Worm (Caenorhabditis elegans) whole organism, L1 larva: ENCODE data around the gene F10E9.5.

Experiments
- C16A3.4 ChIP-seq: fragments of 150-350 bp; optimal IDR thresholded peaks from 2 replicates; lab custom pipeline; 2014; ENCODE audit warnings: missing biosample characterization, missing genetic modification characterization
- C34B4.2 ChIP-seq: sonication (generic microtip); optimal IDR thresholded peaks from 2 replicates; lab custom pipeline; 2017; ENCODE audit warnings: mild to moderate bottlenecking, missing genetic modification characterization, missing compliant biosample characterization
- Y116A8C.19 ChIP-seq: sonication (generic microtip); optimal IDR thresholded peaks from 2 replicates; lab custom pipeline; 2016; ENCODE audit warnings: missing compliant biosample characterization, missing genetic modification characterization, borderline replicate concordance
- aha-1 ChIP-seq: fragments of 150-350 bp; optimal IDR thresholded peaks from 2 replicates; lab custom pipeline; 2014; ENCODE audit warnings: missing biosample characterization, missing genetic modification characterization
- ama-1 ChIP-seq: fragments of 150-350 bp; optimal IDR thresholded peaks from 2 replicates; lab custom pipeline; 2014
- blmp-1 ChIP-seq: fragments of 150-350 bp; optimal IDR thresholded peaks from 2 replicates; lab custom pipeline; 2014; ENCODE audit warnings: missing biosample characterization, missing genetic modification characterization
- ceh-63 ChIP-seq: fragments of 200-800 bp; sonication (Bioruptor generic); optimal IDR thresholded peaks from 2 replicates; lab custom pipeline; 2018; ENCODE audit warnings: mild to moderate bottlenecking, missing genetic modification characterization, missing compliant biosample characterization
- ceh-8 ChIP-seq: fragments of 200-800 bp; sonication (Bioruptor generic); optimal IDR thresholded peaks from 2 replicates; lab custom pipeline; 2018; ENCODE audit warnings: mild to moderate bottlenecking, missing genetic modification characterization, moderate library complexity, missing compliant biosample characterization
- ceh-82 ChIP-seq, 3 experiments: fragments of 150-350 bp in 1 of 3; sonication (generic microtip) in 2 of 3; optimal IDR thresholded peaks; 2 replicates each; lab custom pipeline; 2014 to 2017; ENCODE audit warnings: missing biosample characterization in 3 of 3, missing genetic modification characterization in 3 of 3
- dpl-1 ChIP-seq, 3 experiments: fragments of 150-350 bp in 2 of 3; sonication (generic microtip) in 1 of 3; optimal IDR thresholded peaks; 2 replicates each; lab custom pipeline; 2014 to 2017; ENCODE audit warnings: missing biosample characterization in 3 of 3, missing genetic modification characterization in 3 of 3, missing genetic modification reagents in 3 of 3
- efl-1 ChIP-seq, 4 experiments: fragments of 150-350 bp; optimal IDR thresholded peaks in 3 of 4; peaks in 1 of 4; 1 replicate in 1 of 4; 2 replicates in 3 of 4; lab custom pipeline; 2014; ENCODE audit warnings: missing biosample characterization in 2 of 4, missing genetic modification characterization in 2 of 4, missing genetic modification reagents in 2 of 4
- efl-3 ChIP-seq: fragments of 200-800 bp; sonication (Bioruptor generic); optimal IDR thresholded peaks from 2 replicates; lab custom pipeline; 2018; ENCODE audit warnings: mild to moderate bottlenecking, missing genetic modification characterization, missing compliant biosample characterization
- elt-3 ChIP-seq, 6 experiments: fragments of 150-350 bp in 1 of 6; sonication (generic microtip); optimal IDR thresholded peaks; 2 replicates each; lab custom pipeline; 2017 to 2018; ENCODE audit warnings: missing biosample characterization in 6 of 6, missing genetic modification characterization in 6 of 6, inconsistent platforms in 1 of 6
- ets-5 ChIP-seq: fragments of 200-800 bp; sonication (Bioruptor generic); IDR thresholded peaks from 2 replicates; pipeline ENCODE4 v1.3.6; 2022; ENCODE audit warnings: missing genetic modification characterization, missing compliant biosample characterization
- fkh-10 ChIP-seq: sonication (generic microtip); optimal IDR thresholded peaks from 2 replicates; lab custom pipeline; 2017; ENCODE audit warnings: missing biosample characterization, missing genetic modification reagents, missing genetic modification characterization
- fkh-4 ChIP-seq: sonication (generic microtip); optimal IDR thresholded peaks from 2 replicates; lab custom pipeline; 2016; ENCODE audit warnings: missing compliant biosample characterization, missing genetic modification characterization, borderline replicate concordance
- fkh-8 ChIP-seq: sonication (generic microtip); optimal IDR thresholded peaks from 2 replicates; lab custom pipeline; 2016; ENCODE audit warnings: mild to moderate bottlenecking, missing genetic modification characterization, missing compliant biosample characterization
- fos-1 ChIP-seq: fragments of 150-350 bp; optimal IDR thresholded peaks from 2 replicates; lab custom pipeline; 2014; ENCODE audit warnings: missing biosample characterization, missing genetic modification characterization
- grh-1 ChIP-seq: fragments of 200-800 bp; sonication (Bioruptor generic); IDR thresholded peaks from 2 replicates; pipeline ENCODE4 v1.3.6; 2022; ENCODE audit warnings: missing genetic modification reagents, missing genetic modification characterization, missing compliant biosample characterization
- hlh-17 ChIP-seq: fragments of 200-800 bp; sonication (Bioruptor generic); optimal IDR thresholded peaks from 2 replicates; lab custom pipeline; 2018; ENCODE audit warnings: missing genetic modification characterization, mild to moderate bottlenecking, missing compliant biosample characterization, moderate library complexity, borderline replicate concordance
- irx-1 ChIP-seq: sonication (generic microtip); optimal IDR thresholded peaks from 2 replicates; lab custom pipeline; 2016; ENCODE audit warnings: missing genetic modification characterization, missing compliant biosample characterization
- lin-13 ChIP-seq: fragments of 150-350 bp; optimal IDR thresholded peaks from 2 replicates; lab custom pipeline; 2014; ENCODE audit warnings: missing biosample characterization, missing genetic modification reagents, missing genetic modification characterization
- lin-15B ChIP-seq: fragments of 150-350 bp; sonication (generic microtip); optimal IDR thresholded peaks from 3 replicates; lab custom pipeline; 2014; ENCODE audit warnings: missing biosample characterization, missing genetic modification characterization
- lin-35 ChIP-seq, 2 experiments: fragments of 150-350 bp; optimal IDR thresholded peaks; 2 replicates each; lab custom pipeline; 2014; ENCODE audit warnings: missing biosample characterization in 2 of 2, missing genetic modification characterization in 2 of 2, missing genetic modification reagents in 2 of 2
- lin-39 ChIP-seq: fragments of 150-350 bp; optimal IDR thresholded peaks from 2 replicates; lab custom pipeline; 2014; ENCODE audit warnings: missing biosample characterization, missing genetic modification reagents, missing genetic modification characterization
- mef-2 ChIP-seq: fragments of 150-350 bp; optimal IDR thresholded peaks from 2 replicates; lab custom pipeline; 2014; ENCODE audit warnings: missing biosample characterization, missing genetic modification characterization
- nhr-11 ChIP-seq: fragments of 150-350 bp; optimal IDR thresholded peaks from 2 replicates; lab custom pipeline; 2014; ENCODE audit warnings: missing biosample characterization, missing genetic modification characterization
- nhr-12 ChIP-seq: sonication (generic microtip); optimal IDR thresholded peaks from 2 replicates; lab custom pipeline; 2017; ENCODE audit warnings: missing biosample characterization, missing genetic modification characterization
- nhr-20 ChIP-seq: sonication (generic microtip); optimal IDR thresholded peaks from 2 replicates; lab custom pipeline; 2016; ENCODE audit warnings: mild to moderate bottlenecking, missing genetic modification characterization, missing compliant biosample characterization
- nhr-28 ChIP-seq: fragments of 150-350 bp; optimal IDR thresholded peaks from 2 replicates; lab custom pipeline; 2014; ENCODE audit warnings: missing biosample characterization, missing genetic modification characterization
- nhr-84 ChIP-seq: sonication (generic microtip); optimal IDR thresholded peaks from 2 replicates; lab custom pipeline; 2017; ENCODE audit warnings: missing biosample characterization, missing genetic modification characterization
- nhr-85 ChIP-seq: sonication (generic microtip); peaks from one replicate; lab custom pipeline; 2016; ENCODE audit warnings: missing genetic modification characterization, inconsistent platforms, missing compliant biosample characterization
- nhr-90 ChIP-seq: sonication (generic microtip); optimal IDR thresholded peaks from 2 replicates; lab custom pipeline; 2016; ENCODE audit warnings: mild to moderate bottlenecking, missing genetic modification characterization, missing compliant biosample characterization; ENCODE audit not compliant: poor library complexity
- pqm-1 ChIP-seq: sonication (generic microtip); optimal IDR thresholded peaks from 3 replicates; lab custom pipeline; 2017; ENCODE audit warnings: missing biosample characterization, missing genetic modification characterization
- skn-1 ChIP-seq: fragments of 150-350 bp; optimal IDR thresholded peaks from 2 replicates; lab custom pipeline; 2014; ENCODE audit warnings: missing biosample characterization, missing genetic modification characterization
- sup-37 ChIP-seq: fragments of 200-800 bp; sonication (Bioruptor generic); optimal IDR thresholded peaks from 2 replicates; lab custom pipeline; 2018; ENCODE audit warnings: mild to moderate bottlenecking, missing genetic modification characterization, missing compliant biosample characterization
- tlp-1 ChIP-seq: fragments of 150-350 bp; optimal IDR thresholded peaks from 2 replicates; lab custom pipeline; 2014; ENCODE audit warnings: missing biosample characterization, missing genetic modification characterization
- unc-30 ChIP-seq: sonication (generic microtip); optimal IDR thresholded peaks from 2 replicates; lab custom pipeline; 2017; ENCODE audit warnings: missing biosample characterization, missing genetic modification characterization
- unc-86 ChIP-seq: sonication (generic microtip); optimal IDR thresholded peaks from 2 replicates; lab custom pipeline; 2016; ENCODE audit warnings: missing genetic modification characterization, missing compliant biosample characterization
- unc-98 ChIP-seq: fragments of 200-800 bp; sonication (Bioruptor generic); IDR thresholded peaks from 2 replicates; pipeline ENCODE4 v1.3.6; 2022; ENCODE audit warnings: missing genetic modification characterization, missing compliant biosample characterization
- zag-1 ChIP-seq: fragments of 150-350 bp; optimal IDR thresholded peaks from 2 replicates; lab custom pipeline; 2014; ENCODE audit warnings: missing biosample characterization, missing genetic modification characterization
- zip-4 ChIP-seq: fragments of 200-800 bp; sonication (Bioruptor generic); optimal IDR thresholded peaks from 2 replicates; lab custom pipeline; 2018; ENCODE audit warnings: mild to moderate bottlenecking, missing genetic modification characterization, moderate library complexity, missing compliant biosample characterization
- ztf-11 ChIP-seq, 2 experiments: sonication (generic microtip); optimal IDR thresholded peaks; 2 replicates each; lab custom pipeline; 2016 to 2017; ENCODE audit warnings: missing genetic modification characterization in 2 of 2, missing biosample characterization in 1 of 2, missing compliant biosample characterization in 1 of 2
- ztf-4 ChIP-seq: fragments of 150-350 bp; optimal IDR thresholded peaks from 2 replicates; lab custom pipeline; 2014; ENCODE audit warnings: missing biosample characterization, missing genetic modification characterization

Gene F10E9.5

ce11 chrIII:8319100-8319499, 11.7 kb downstream of the F10E9.5 start, which contains the start of gene F10E9.11 (continued):
- peak; percentile 48 for TF ChIP-seq zip-4 (GFP tag; lab: Kevin White, UChicago)
- peak; percentile 96 for TF ChIP-seq fkh-4 (tag; lab: Kevin White, UChicago)
- TF ChIP-seq C34B4.2 (tag; lab: Kevin White, UChicago): no peak
- TF ChIP-seq lin-39 (tag; lab: Kevin White, UChicago): peak; percentile 49
- TF ChIP-seq unc-30 (tag; lab: Kevin White, UChicago): no peak
- TF ChIP-seq lin-15B (tag; lab: Kevin White, UChicago): no peak
- no peak for TF ChIP-seq tlp-1
- TF ChIP-seq fos-1 (tag; lab: Kevin White, UChicago): peak; percentile 30
- peak; percentile 86 for TF ChIP-seq fkh-8 (tag; lab: Kevin White, UChicago)
- peak; percentile 76 for TF ChIP-seq unc-98 (GFP tag; lab: Robert Waterston, UW)
- peak; percentile 57 for TF ChIP-seq ztf-4 (tag; lab: Kevin White, UChicago)
- peak; percentile 76 for TF ChIP-seq skn-1
- no peak; the same call in 1 of the 2 replicates for TF ChIP-seq grh-1 (GFP tag; lab: Robert Waterston, UW)
- peak; percentile 62 for TF ChIP-seq ama-1
- TF ChIP-seq zag-1 (tag; lab: Kevin White, UChicago): no peak
- TF ChIP-seq efl-1 (optimal IDR thresholded peaks at IDR 0.05; lab: Kevin White, UChicago): peak; percentile 97 to 99
- TF ChIP-seq efl-1 (GFP tag; optimal IDR thresholded peaks at IDR 0.05 in 1 of 2; lab: Kevin White, UChicago): peak; percentile 96 to 99
- TF ChIP-seq dpl-1 (GFP tag; optimal IDR thresholded peaks at IDR 0.05; lab: Kevin White, UChicago): peak; percentile 96
- TF ChIP-seq elt-3 (tag; optimal IDR thresholded peaks at IDR 0.05; lab: Kevin White, UChicago): peak in 3 of 6 experiments; percentile 25 to 52 (median 28)
- peak; percentile 45 for TF ChIP-seq ceh-8 (GFP tag; lab: Kevin White, UChicago)
- no peak for TF ChIP-seq efl-3 (GFP tag; lab: Kevin White, UChicago)
- peak; percentile 75 for TF ChIP-seq lin-13 (GFP tag; lab: Kevin White, UChicago)
- TF ChIP-seq blmp-1 (tag; lab: Kevin White, UChicago): peak; percentile 69
- TF ChIP-seq irx-1 (tag; lab: Kevin White, UChicago): peak; percentile 91
- no peak for TF ChIP-seq nhr-11 (tag; lab: Kevin White, UChicago)
- peak; percentile 71 to 77 (median 74) for TF ChIP-seq ceh-82 (tag; optimal IDR thresholded peaks at IDR 0.05; lab: Kevin White, UChicago)
- TF ChIP-seq nhr-20: peak; percentile 86
- TF ChIP-seq Y116A8C.19 (tag; lab: Kevin White, UChicago): peak; percentile 57
- peak in 1 of 2 experiments; percentile 91 for TF ChIP-seq ztf-11 (tag; optimal IDR thresholded peaks at IDR 0.05; lab: Kevin White, UChicago)
- peak; percentile 26 for TF ChIP-seq fkh-10
- TF ChIP-seq mef-2: no peak
- TF ChIP-seq pqm-1 (tag; lab: Kevin White, UChicago): no peak
- no peak for TF ChIP-seq nhr-84 (tag; lab: Kevin White, UChicago)
- peak; percentile 98 for TF ChIP-seq lin-35 (GFP tag; optimal IDR thresholded peaks at IDR 0.05; lab: Kevin White, UChicago)
- no peak for TF ChIP-seq ceh-63 (GFP tag; lab: Kevin White, UChicago)
- TF ChIP-seq nhr-28 (tag; lab: Kevin White, UChicago): no peak
- peak; percentile 93 for TF ChIP-seq nhr-90 (tag; lab: Kevin White, UChicago)
- TF ChIP-seq aha-1 (tag; lab: Kevin White, UChicago): no peak
- TF ChIP-seq hlh-17 (GFP tag; lab: Kevin White, UChicago): no peak
- peak; percentile 96 for TF ChIP-seq nhr-85 (tag; lab: Kevin White, UChicago)
- TF ChIP-seq nhr-12 (tag; lab: Kevin White, UChicago): no peak
- TF ChIP-seq C16A3.4 (tag; lab: Kevin White, UChicago): peak; percentile 81
- TF ChIP-seq unc-86: peak; percentile 74
- no peak for TF ChIP-seq sup-37
- TF ChIP-seq ets-5 (GFP tag; lab: Robert Waterston, UW): no peak
